Fruit fly (Drosophila melanogaster) whole organism, embryonic: ENCODE measurements around the gene Chd1.

Source experiments
- CG10654 ChIP-seq: fragments of 200-800 bp; sonication (Bioruptor generic); optimal IDR thresholded peaks from 2 replicates; lab custom pipeline; 2016; ENCODE audit warnings: missing biosample characterization, missing genetic modification characterization
- CG11504 ChIP-seq: fragments of 200-800 bp; sonication (Bioruptor generic); optimal IDR thresholded peaks from 3 replicates; lab custom pipeline; 2019; ENCODE audit warnings: missing biosample characterization, mild to moderate bottlenecking, missing genetic modification characterization, moderate library complexity
- CG12219 ChIP-seq: fragments of 200-800 bp; sonication (Bioruptor generic); optimal IDR thresholded peaks from 3 replicates; lab custom pipeline; 2018; ENCODE audit warnings: missing biosample characterization, mild to moderate bottlenecking, missing genetic modification characterization
- CG12769 ChIP-seq: fragments of 200-800 bp; sonication (Bioruptor generic); optimal IDR thresholded peaks from 2 replicates; lab custom pipeline; 2019; ENCODE audit warnings: missing biosample characterization, mild to moderate bottlenecking, missing genetic modification characterization, moderate library complexity
- CG12942 ChIP-seq: fragments of 200-800 bp; sonication (Bioruptor generic); optimal IDR thresholded peaks from 3 replicates; lab custom pipeline; 2016; ENCODE audit warnings: missing biosample characterization, missing genetic modification characterization
- CG13424 ChIP-seq: fragments of 200-800 bp; sonication (Bioruptor generic); optimal IDR thresholded peaks from 2 replicates; lab custom pipeline; 2019; ENCODE audit warnings: missing biosample characterization, mild to moderate bottlenecking, missing genetic modification characterization, moderate library complexity
- CG14710 ChIP-seq: fragments of 200-800 bp; sonication (Bioruptor generic); optimal IDR thresholded peaks from 3 replicates; lab custom pipeline; 2019; ENCODE audit warnings: missing biosample characterization, mild to moderate bottlenecking, missing genetic modification characterization, moderate library complexity
- CG15601 ChIP-seq: fragments of 200-800 bp; sonication (Bioruptor generic); optimal IDR thresholded peaks from 3 replicates; lab custom pipeline; 2019; ENCODE audit warnings: missing biosample characterization, mild to moderate bottlenecking, missing genetic modification characterization, moderate library complexity
- CG17568 ChIP-seq: fragments of 200-800 bp; sonication (Bioruptor generic); optimal IDR thresholded peaks from 2 replicates; lab custom pipeline; 2018; ENCODE audit warnings: missing biosample characterization, mild to moderate bottlenecking, missing genetic modification characterization, moderate library complexity
- CG18619 ChIP-seq: fragments of 200-800 bp; sonication (Bioruptor generic); optimal IDR thresholded peaks from 3 replicates; lab custom pipeline; 2017; ENCODE audit warnings: missing biosample characterization, mild to moderate bottlenecking, missing genetic modification characterization
- CG31388 ChIP-seq: fragments of 200-800 bp; sonication (Bioruptor generic); optimal IDR thresholded peaks from 2 replicates; lab custom pipeline; 2016; ENCODE audit warnings: missing biosample characterization, missing genetic modification characterization
- CG31441 ChIP-seq: fragments of 200-800 bp; sonication (Bioruptor generic); IDR thresholded peaks from 2 replicates; pipeline ENCODE4 v1.3.6; 2022; ENCODE audit warnings: missing biosample characterization, missing genetic modification characterization
- CG32532 ChIP-seq: fragments of 200-800 bp; sonication (Bioruptor generic); IDR thresholded peaks from 2 replicates; pipeline ENCODE4 v1.3.6; 2022; ENCODE audit warnings: missing biosample characterization, missing genetic modification characterization
- CG3726 ChIP-seq: fragments of 200-800 bp; sonication (Bioruptor generic); IDR thresholded peaks from 3 replicates; pipeline ENCODE4, ENCODE4 v1.3.6; 2022; ENCODE audit warnings: missing biosample characterization, missing genetic modification characterization
- CG3838 ChIP-seq: fragments of 200-800 bp; sonication (Bioruptor generic); optimal IDR thresholded peaks from 3 replicates; lab custom pipeline; 2016; ENCODE audit warnings: missing biosample characterization, missing genetic modification characterization
- CG3995 ChIP-seq: fragments of 200-800 bp; sonication (Bioruptor generic); optimal IDR thresholded peaks from 3 replicates; lab custom pipeline; 2016; ENCODE audit warnings: missing biosample characterization, missing genetic modification characterization
- D19A ChIP-seq: fragments of 200-800 bp; optimal IDR thresholded peaks from 3 replicates; lab custom pipeline; 2019; ENCODE audit warnings: missing biosample characterization, mild to moderate bottlenecking, missing genetic modification characterization, moderate library complexity
- Dek ChIP-seq: fragments of 200-800 bp; sonication (Bioruptor generic); optimal IDR thresholded peaks from 3 replicates; lab custom pipeline; 2019; ENCODE audit warnings: missing biosample characterization, mild to moderate bottlenecking, missing genetic modification characterization, moderate library complexity
- Ets65A ChIP-seq: fragments of 200-800 bp; sonication (Bioruptor generic); peaks from one replicate; lab custom pipeline; 2016; ENCODE audit warnings: missing biosample characterization, missing genetic modification characterization
- Hr78 ChIP-seq, 2 experiments: fragments of 200-800 bp in 1 of 2; fragments of >200 bp in 1 of 2; sonication (Bioruptor generic) in 1 of 2; optimal IDR thresholded peaks; 2 replicates each; lab custom pipeline; 2017 to 2019; ENCODE audit warnings: missing biosample characterization in 2 of 2, missing genetic modification characterization in 2 of 2, mild to moderate bottlenecking in 1 of 2, moderate library complexity in 1 of 2
- Lhr ChIP-seq: fragments of 200-800 bp; sonication (Bioruptor generic); optimal IDR thresholded peaks from 3 replicates; lab custom pipeline; 2017; ENCODE audit warnings: mild to moderate bottlenecking, missing biosample characterization, missing genetic modification reagents, missing genetic modification characterization
- Myb ChIP-seq: fragments of 200-800 bp; sonication (Bioruptor generic); optimal IDR thresholded peaks from 2 replicates; lab custom pipeline; 2016; ENCODE audit warnings: missing biosample characterization, missing genetic modification characterization
- NC2β ChIP-seq: fragments of 200-800 bp; sonication (Bioruptor generic); optimal IDR thresholded peaks from 2 replicates; lab custom pipeline; 2016; ENCODE audit warnings: missing biosample characterization, missing genetic modification characterization
- Sox100B ChIP-seq: fragments of 200-800 bp; sonication (Bioruptor generic); optimal IDR thresholded peaks from 3 replicates; lab custom pipeline; 2018; ENCODE audit warnings: missing biosample characterization, mild to moderate bottlenecking, missing genetic modification characterization
- Sox102F ChIP-seq: fragments of 200-800 bp; sonication (Bioruptor generic); optimal IDR thresholded peaks from 2 replicates; lab custom pipeline; 2018; ENCODE audit warnings: missing biosample characterization, mild to moderate bottlenecking, missing genetic modification characterization, moderate library complexity
- Sry-δ ChIP-seq: fragments of 200-800 bp; sonication (Bioruptor generic); optimal IDR thresholded peaks from 2 replicates; lab custom pipeline; 2016; ENCODE audit warnings: missing biosample characterization, missing genetic modification characterization
- Ssrp ChIP-seq: fragments of 200-800 bp; sonication (Bioruptor generic); optimal IDR thresholded peaks from 2 replicates; lab custom pipeline; 2018; ENCODE audit warnings: missing biosample characterization, mild to moderate bottlenecking, missing genetic modification characterization, moderate library complexity
- Vsx1 ChIP-seq: fragments of 200-800 bp; sonication (Bioruptor generic); optimal IDR thresholded peaks from 2 replicates; lab custom pipeline; 2017; ENCODE audit warnings: missing biosample characterization, mild to moderate bottlenecking, missing genetic modification characterization, missing genetic modification reagents
- Xrp1 ChIP-seq: fragments of 200-800 bp; sonication (Bioruptor generic); IDR thresholded peaks from 2 replicates; pipeline ENCODE4 v1.3.6; 2022; ENCODE audit warnings: missing biosample characterization, missing genetic modification characterization
- bab2 ChIP-seq: fragments of 200-800 bp; sonication (Bioruptor generic); optimal IDR thresholded peaks from 2 replicates; lab custom pipeline; 2016; ENCODE audit warnings: missing biosample characterization, missing genetic modification characterization
- crc ChIP-seq: fragments of 200-800 bp; sonication (Bioruptor generic); optimal IDR thresholded peaks from 2 replicates; lab custom pipeline; 2016; ENCODE audit warnings: missing biosample characterization, missing genetic modification characterization
- cwo ChIP-seq: fragments of 200-800 bp; sonication (Bioruptor generic); optimal IDR thresholded peaks from 3 replicates; lab custom pipeline; 2017; ENCODE audit warnings: missing biosample characterization, missing genetic modification characterization, mild to moderate bottlenecking, moderate library complexity, missing genetic modification reagents
- dysf ChIP-seq: fragments of 200-800 bp; sonication (Bioruptor generic); IDR thresholded peaks from 3 replicates; pipeline ENCODE4 v1.3.6; 2022; ENCODE audit warnings: missing biosample characterization, missing genetic modification characterization
- esg ChIP-seq: fragments of 200-800 bp; sonication (Bioruptor generic); conservative IDR thresholded peaks from 2 replicates; pipeline ENCODE4 v1.3.6; 2022; ENCODE audit warnings: missing biosample characterization, missing genetic modification characterization
- ewg ChIP-seq: fragments of 200-800 bp; sonication (Bioruptor generic); optimal IDR thresholded peaks from 3 replicates; lab custom pipeline; 2017; ENCODE audit warnings: mild to moderate bottlenecking, missing biosample characterization, missing genetic modification reagents, missing genetic modification characterization
- fd102C ChIP-seq: fragments of 200-800 bp; sonication (Bioruptor generic); optimal IDR thresholded peaks from 2 replicates; lab custom pipeline; 2018; ENCODE audit warnings: missing biosample characterization, mild to moderate bottlenecking, missing genetic modification characterization, moderate library complexity
- gem ChIP-seq: fragments of 200-800 bp; sonication (Bioruptor generic); optimal IDR thresholded peaks from 2 replicates; lab custom pipeline; 2019; ENCODE audit warnings: missing biosample characterization, mild to moderate bottlenecking, missing genetic modification characterization, moderate library complexity
- jing ChIP-seq: fragments of 200-800 bp; sonication (Bioruptor generic); optimal IDR thresholded peaks from 2 replicates; lab custom pipeline; 2018; ENCODE audit warnings: missing biosample characterization, mild to moderate bottlenecking, missing genetic modification characterization
- kah ChIP-seq: fragments of 200-800 bp; sonication (Bioruptor generic); optimal IDR thresholded peaks from 2 replicates; lab custom pipeline; 2018; ENCODE audit warnings: missing biosample characterization, mild to moderate bottlenecking, missing genetic modification characterization
- lov ChIP-seq, 2 experiments: fragments of 200-800 bp in 1 of 2; fragments of >200 bp in 1 of 2; sonication (Bioruptor generic) in 1 of 2; IDR thresholded peaks in 1 of 2; optimal IDR thresholded peaks in 1 of 2; 2 replicates in 1 of 2; 3 replicates in 1 of 2; pipeline versions ENCODE4 v1.3.6 to Lab custom; 2017 to 2022; ENCODE audit warnings: missing biosample characterization in 1 of 2, missing genetic modification characterization in 1 of 2
- peb ChIP-seq: fragments of 200-800 bp; sonication (Bioruptor generic); IDR thresholded peaks from 2 replicates; pipeline ENCODE4 v1.3.6; 2022; ENCODE audit warnings: missing biosample characterization, missing genetic modification characterization
- run ChIP-seq: fragments of 200-800 bp; sonication (Bioruptor generic); optimal IDR thresholded peaks from 3 replicates; lab custom pipeline; 2018; ENCODE audit warnings: missing biosample characterization, mild to moderate bottlenecking, missing genetic modification characterization
- sc ChIP-seq, 3 experiments: fragments of >200 bp in 2 of 3; fragments of 200-800 bp in 1 of 3; sonication (Bioruptor generic) in 1 of 3; optimal IDR thresholded peaks; 2 replicates in 2 of 3; 3 replicates in 1 of 3; lab custom pipeline; 2017; ENCODE audit warnings: mild to moderate bottlenecking in 1 of 3, missing biosample characterization in 1 of 3, missing genetic modification characterization in 1 of 3, missing genetic modification reagents in 1 of 3
- seq ChIP-seq: fragments of 200-800 bp; sonication (Bioruptor generic); IDR thresholded peaks from 2 replicates; pipeline ENCODE4 v1.3.6; 2022; ENCODE audit warnings: missing biosample characterization, missing genetic modification characterization
- sob ChIP-seq: fragments of 200-800 bp; sonication (Bioruptor generic); IDR thresholded peaks from 2 replicates; pipeline ENCODE4 v1.3.6; 2022; ENCODE audit warnings: missing biosample characterization, missing genetic modification characterization
- stc ChIP-seq: fragments of 200-800 bp; sonication (Bioruptor generic); IDR thresholded peaks from 2 replicates; pipeline ENCODE4 v1.3.6; 2022; ENCODE audit warnings: missing biosample characterization, missing genetic modification characterization
- tin ChIP-seq: fragments of 200-800 bp; sonication (Bioruptor generic); optimal IDR thresholded peaks from 3 replicates; lab custom pipeline; 2016; ENCODE audit warnings: missing biosample characterization, missing genetic modification characterization
- tx ChIP-seq: fragments of 200-800 bp; sonication (Bioruptor generic); optimal IDR thresholded peaks from 2 replicates; lab custom pipeline; 2016; ENCODE audit warnings: missing biosample characterization, missing genetic modification characterization
- vvl ChIP-seq: fragments of 200-800 bp; sonication (Bioruptor generic); IDR thresholded peaks from 2 replicates; pipeline ENCODE4 v1.3.6; 2022; ENCODE audit warnings: missing biosample characterization, missing genetic modification characterization

Gene Chd1

dm6 chr2L:3003399-3003798 is 15.9 kb upstream of the Chd1 start (continued):
- TF ChIP-seq sob (GFP tag; lab: Robert Waterston, UW), result no peak
- TF ChIP-seq CG10654, result peak; percentile 16
- peak; percentile 50 for TF ChIP-seq Ssrp (tag; lab: Kevin White, UChicago)
- TF ChIP-seq tin (GFP tag; lab: Kevin White, UChicago), result peak; percentile 16
- TF ChIP-seq D19A, result peak; percentile 87
- peak; percentile 49 for TF ChIP-seq ewg
- TF ChIP-seq CG18619 (GFP tag; lab: Kevin White, UChicago), result peak; percentile 13
- TF ChIP-seq Lhr (GFP tag; lab: Kevin White, UChicago), result peak; percentile 16
- TF ChIP-seq dysf (GFP tag; lab: Robert Waterston, UW), result peak; percentile 63; the same call in 2 of the 3 replicates
- peak; percentile 81 for TF ChIP-seq CG11504
- TF ChIP-seq Hr78 (GFP tag; optimal IDR thresholded peaks at IDR 0.05; lab: Kevin White, UChicago), result peak in 1 of 2 experiments; percentile 9
- TF ChIP-seq stc (GFP tag; lab: Robert Waterston, UW), result peak; percentile 67
- TF ChIP-seq CG3838 (GFP tag; lab: Kevin White, UChicago), result no peak
- peak; percentile 56 for TF ChIP-seq run (tag; lab: Kevin White, UChicago)
- no peak for TF ChIP-seq CG32532 (GFP tag; lab: Robert Waterston, UW)
- no peak for TF ChIP-seq CG31388 (GFP tag; lab: Kevin White, UChicago)
- no peak for TF ChIP-seq Vsx1 (GFP tag; lab: Kevin White, UChicago)
- peak; percentile 59 for TF ChIP-seq bab2 (GFP tag; lab: Kevin White, UChicago)
- TF ChIP-seq Sox102F (GFP tag; lab: Kevin White, UChicago), result peak; percentile 86
- TF ChIP-seq gem (tag; lab: Kevin White, UChicago), result peak; percentile 76
- TF ChIP-seq CG13424 (tag; lab: Kevin White, UChicago), result peak; percentile 64
- no peak for TF ChIP-seq cwo
- peak; percentile 82 for TF ChIP-seq Ets65A
- no peak for TF ChIP-seq NC2β (GFP tag; lab: Kevin White, UChicago)
- TF ChIP-seq CG12219 (GFP tag; lab: Kevin White, UChicago), result peak; percentile 62
- TF ChIP-seq kah (GFP tag; lab: Kevin White, UChicago), result peak; percentile 51
- TF ChIP-seq Sry-δ (GFP tag; lab: Kevin White, UChicago), result no peak
- TF ChIP-seq sc (optimal IDR thresholded peaks at IDR 0.05; lab: Kevin White, UChicago), result no peak
- TF ChIP-seq sc (GFP tag; optimal IDR thresholded peaks at IDR 0.05; lab: Kevin White, UChicago), result peak; percentile 8
- TF ChIP-seq seq (GFP tag; lab: Robert Waterston, UW), result 0 out of 2 replicates have a peak, but pooled peaks have one; percentile 20
- no peak for TF ChIP-seq fd102C (GFP tag; lab: Kevin White, UChicago)
- TF ChIP-seq CG3995 (GFP tag; lab: Kevin White, UChicago), result no peak
- peak; percentile 64 for TF ChIP-seq CG15601 (tag; lab: Kevin White, UChicago)
- no peak for TF ChIP-seq peb (GFP tag; lab: Robert Waterston, UW)
- no peak for TF ChIP-seq lov (optimal IDR thresholded peaks at IDR 0.05; lab: Kevin White, UChicago)
- TF ChIP-seq lov (GFP tag; IDR thresholded peaks at IDR 0.05; lab: Robert Waterston, UW), result no peak
- peak; percentile 15 for TF ChIP-seq CG14710 (tag; lab: Kevin White, UChicago)
- TF ChIP-seq CG17568 (GFP tag; lab: Kevin White, UChicago), result peak; percentile 40
- peak; percentile 69 for TF ChIP-seq vvl (GFP tag; lab: Robert Waterston, UW)
- TF ChIP-seq Myb, result no peak
- no peak for TF ChIP-seq crc (GFP tag; lab: Kevin White, UChicago)
- no peak for TF ChIP-seq CG3726 (GFP tag; lab: Robert Waterston, UW)
- TF ChIP-seq jing (GFP tag; lab: Kevin White, UChicago), result peak; percentile 31
- peak; percentile 28 for TF ChIP-seq Dek (tag; lab: Kevin White, UChicago)
- peak; percentile 40; the same call in 1 of the 2 replicates for TF ChIP-seq Xrp1 (GFP tag; lab: Robert Waterston, UW)
- TF ChIP-seq CG12942, result peak; percentile 25
- peak; percentile 67 for TF ChIP-seq CG31441 (GFP tag; lab: Robert Waterston, UW)
- peak; percentile 30 for TF ChIP-seq CG12769 (tag; lab: Kevin White, UChicago)
- peak; percentile 75 for TF ChIP-seq Sox100B
- peak; percentile 41; the same call in 1 of the 2 replicates for TF ChIP-seq esg (GFP tag; lab: Robert Waterston, UW)
- TF ChIP-seq tx, result no peak
